Worm (Caenorhabditis elegans): ENCODE data around the gene C48B4.9.

- no peak for TF ChIP-seq mdl-1 (tag; optimal IDR thresholded peaks at IDR 0.05)
- TF ChIP-seq unc-39 (tag; optimal IDR thresholded peaks at IDR 0.05) = no peak
- no peak for TF ChIP-seq nhr-6 (tag; optimal IDR thresholded peaks at IDR 0.05)
- no peak for TF ChIP-seq ztf-11 (tag; optimal IDR thresholded peaks at IDR 0.05)
- no peak for TF ChIP-seq ceh-82 (tag; optimal IDR thresholded peaks at IDR 0.05)
Observed at ce11 chrIII:9528824-9529223, 34.3 kb downstream of the C48B4.9 start, which contains the start of gene ZK1098.2.
